Worm (Caenorhabditis elegans) whole organism, L3 larva: ENCODE measurements around the gene cyp-35B1.

Source experiments
- nhr-12 ChIP-seq: fragments of 150-350 bp; optimal IDR thresholded peaks from 2 replicates; lab custom pipeline; 2014; ENCODE audit warnings: missing biosample characterization, missing genetic modification characterization
- nhr-28 ChIP-seq: fragments of 150-350 bp; optimal IDR thresholded peaks from 2 replicates; lab custom pipeline; 2014; ENCODE audit warnings: missing biosample characterization, missing genetic modification characterization
- nhr-76 ChIP-seq: fragments of 150-350 bp; sonication (generic microtip); optimal IDR thresholded peaks from 5 replicates; lab custom pipeline; 2014; ENCODE audit warnings: missing biosample characterization, missing genetic modification characterization
- snpc-4 ChIP-seq: fragments of 150-350 bp; optimal IDR thresholded peaks from 2 replicates; lab custom pipeline; 2014; ENCODE audit warnings: missing biosample characterization, missing genetic modification characterization
- unc-39 ChIP-seq: sonication (generic microtip); optimal IDR thresholded peaks from 4 replicates; lab custom pipeline; 2017; ENCODE audit warnings: missing biosample characterization, missing genetic modification characterization
- zag-1 ChIP-seq: fragments of 150-350 bp; optimal IDR thresholded peaks from 2 replicates; lab custom pipeline; 2014; ENCODE audit warnings: missing biosample characterization, missing genetic modification characterization

ce11 chrV:3980228-3980933, 41.5 kb downstream of the cyp-35B1 start:
- TF ChIP-seq nhr-28 (tag; lab: Kevin White, UChicago): no peak
- no peak for TF ChIP-seq nhr-12 (tag; lab: Kevin White, UChicago)
- TF ChIP-seq nhr-76: no peak
- no peak for TF ChIP-seq zag-1 (tag; lab: Kevin White, UChicago)
- TF ChIP-seq unc-39 (tag; lab: Kevin White, UChicago): no peak
- no peak for TF ChIP-seq snpc-4
